Worm (Caenorhabditis elegans) whole organism, young adult: ENCODE data around the gene mec-7.

ENCODE experiments used
- B0336.3 ChIP-seq: fragments of 200-800 bp; sonication (Bioruptor generic); IDR thresholded peaks from 2 replicates; pipeline ENCODE4 v1.3.6; 2022; ENCODE audit warnings: missing genetic modification characterization, missing compliant biosample characterization
- C17E4.6 ChIP-seq: fragments of 200-800 bp; sonication (Bioruptor generic); IDR thresholded peaks from 2 replicates; pipeline ENCODE4 v1.3.6; 2022; ENCODE audit warnings: missing genetic modification reagents, missing genetic modification characterization, missing compliant biosample characterization
- K11D2.4 ChIP-seq: fragments of 200-800 bp; sonication (Bioruptor generic); IDR thresholded peaks from 2 replicates; pipeline ENCODE4 v1.3.6; 2022; ENCODE audit warnings: missing genetic modification reagents, missing genetic modification characterization, missing compliant biosample characterization
- Y56A3A.18 ChIP-seq: fragments of 200-800 bp; sonication (Bioruptor generic); IDR thresholded peaks from 2 replicates; pipeline ENCODE4 v1.3.6; 2022; ENCODE audit warnings: missing genetic modification reagents, missing genetic modification characterization, missing compliant biosample characterization
- Y67H2A.10 ChIP-seq: fragments of 200-800 bp; sonication (Bioruptor generic); conservative IDR thresholded peaks from 2 replicates; pipeline ENCODE4 v1.3.6; 2022; ENCODE audit warnings: missing genetic modification reagents, missing genetic modification characterization, missing compliant biosample characterization
- Y95B8A.8 ChIP-seq: fragments of 200-800 bp; sonication (Bioruptor generic); IDR thresholded peaks from 2 replicates; pipeline ENCODE4 v1.3.6; 2022; ENCODE audit warnings: missing genetic modification reagents, missing genetic modification characterization, missing compliant biosample characterization
- ZK185.1 ChIP-seq: sonication (generic microtip); optimal IDR thresholded peaks from 2 replicates; lab custom pipeline; 2016; ENCODE audit warnings: mild to moderate bottlenecking, missing genetic modification characterization, missing compliant biosample characterization; ENCODE audit not compliant: poor library complexity, severe bottlenecking
- aptf-2 ChIP-seq: fragments of 200-800 bp; sonication (Bioruptor generic); conservative IDR thresholded peaks from 2 replicates; pipeline ENCODE4 v1.3.6; 2022; ENCODE audit warnings: missing genetic modification reagents, missing genetic modification characterization, missing compliant biosample characterization
- attf-5 ChIP-seq: fragments of 200-800 bp; sonication (Bioruptor generic); optimal IDR thresholded peaks from 2 replicates; lab custom pipeline; 2018; ENCODE audit warnings: mild to moderate bottlenecking, missing genetic modification characterization, missing compliant biosample characterization
- cebp-1 ChIP-seq, 2 experiments: fragments of 200-800 bp in 1 of 2; sonication (Bioruptor generic) in 1 of 2; sonication (generic microtip) in 1 of 2; IDR thresholded peaks in 1 of 2; optimal IDR thresholded peaks in 1 of 2; 2 replicates each; pipeline versions ENCODE4 v1.3.6 to Lab custom; 2017 to 2022; ENCODE audit warnings: missing compliant biosample characterization in 2 of 2, missing genetic modification characterization in 2 of 2, mild to moderate bottlenecking in 1 of 2, missing genetic modification reagents in 1 of 2, moderate library complexity in 1 of 2
- ceh-27 ChIP-seq: fragments of 200-800 bp; sonication (Bioruptor generic); optimal IDR thresholded peaks from 2 replicates; lab custom pipeline; 2018; ENCODE audit warnings: mild to moderate bottlenecking, missing genetic modification characterization, moderate library complexity, missing compliant biosample characterization
- dox-1 ChIP-seq: fragments of 200-800 bp; sonication (Bioruptor generic); IDR thresholded peaks from 2 replicates; pipeline ENCODE4 v1.3.6; 2022; ENCODE audit warnings: missing genetic modification reagents, missing genetic modification characterization, missing compliant biosample characterization
- dpff-1 ChIP-seq: sonication (generic microtip); optimal IDR thresholded peaks from 2 replicates; lab custom pipeline; 2017; ENCODE audit warnings: mild to moderate bottlenecking, missing genetic modification characterization, missing compliant biosample characterization
- ekl-4 ChIP-seq: fragments of 200-800 bp; sonication (Bioruptor generic); IDR thresholded peaks from 2 replicates; pipeline ENCODE4 v1.3.6; 2022; ENCODE audit warnings: missing genetic modification reagents, missing genetic modification characterization, missing compliant biosample characterization
- gei-17 ChIP-seq: fragments of 200-800 bp; sonication (Bioruptor generic); optimal IDR thresholded peaks from 2 replicates; lab custom pipeline; 2018; ENCODE audit warnings: mild to moderate bottlenecking, missing genetic modification characterization, missing compliant biosample characterization
- hlh-12 ChIP-seq: sonication (generic microtip); optimal IDR thresholded peaks from 2 replicates; lab custom pipeline; 2016; ENCODE audit warnings: missing genetic modification characterization, missing compliant biosample characterization
- hlh-26 ChIP-seq: fragments of 200-800 bp; sonication (Bioruptor generic); conservative IDR thresholded peaks from 2 replicates; pipeline ENCODE4 v1.3.6; 2022; ENCODE audit warnings: missing genetic modification reagents, missing genetic modification characterization, missing compliant biosample characterization
- hmg-1.2 ChIP-seq: fragments of 200-800 bp; sonication (Bioruptor generic); IDR thresholded peaks from 2 replicates; pipeline ENCODE4 v1.3.6; 2022; ENCODE audit warnings: missing genetic modification reagents, missing genetic modification characterization, missing compliant biosample characterization
- let-607 ChIP-seq, 2 experiments: fragments of 200-800 bp in 1 of 2; sonication (Bioruptor generic) in 1 of 2; sonication (generic microtip) in 1 of 2; optimal IDR thresholded peaks; 2 replicates each; lab custom pipeline; 2016 to 2018; ENCODE audit warnings: mild to moderate bottlenecking in 2 of 2, missing compliant biosample characterization in 2 of 2, missing genetic modification characterization in 2 of 2, moderate library complexity in 2 of 2, missing genotype in 1 of 2
- lin-35 ChIP-seq, 3 experiments: fragments of 150-350 bp in 2 of 3; sonication (generic microtip) in 1 of 3; optimal IDR thresholded peaks; 2 replicates each; lab custom pipeline; 2014 to 2018; ENCODE audit warnings: missing biosample characterization in 3 of 3, missing genetic modification characterization in 3 of 3, missing genetic modification reagents in 3 of 3
- lin-40 ChIP-seq: sonication (generic microtip); optimal IDR thresholded peaks from 2 replicates; lab custom pipeline; 2016; ENCODE audit warnings: missing genetic modification characterization, mild to moderate bottlenecking, missing compliant biosample characterization, missing genotype, missing genetic modification reagents
- lsl-1 ChIP-seq: fragments of 200-800 bp; sonication (Bioruptor generic); optimal IDR thresholded peaks from 2 replicates; lab custom pipeline; 2018; ENCODE audit warnings: mild to moderate bottlenecking, missing genetic modification characterization, moderate library complexity, missing compliant biosample characterization
- madf-6 ChIP-seq: fragments of 200-800 bp; sonication (Bioruptor generic); IDR thresholded peaks from 2 replicates; pipeline ENCODE4 v1.3.6; 2022; ENCODE audit warnings: missing genetic modification reagents, missing genetic modification characterization, missing compliant biosample characterization
- mcd-1 ChIP-seq: fragments of 200-800 bp; sonication (Bioruptor generic); IDR thresholded peaks from 2 replicates; pipeline ENCODE4 v1.3.6; 2022; ENCODE audit warnings: missing genetic modification reagents, missing genetic modification characterization, missing compliant biosample characterization
- mes-4 ChIP-seq: sonication (generic microtip); optimal IDR thresholded peaks from 2 replicates; lab custom pipeline; 2016; ENCODE audit warnings: missing genotype, missing genetic modification characterization, missing compliant biosample characterization
- nhr-120 ChIP-seq: fragments of 200-800 bp; sonication (Bioruptor generic); IDR thresholded peaks from 2 replicates; pipeline ENCODE4 v1.3.6; 2022; ENCODE audit warnings: missing genetic modification characterization, missing compliant biosample characterization
- nhr-80 ChIP-seq: sonication (generic microtip); optimal IDR thresholded peaks from 2 replicates; lab custom pipeline; 2016; ENCODE audit warnings: missing genetic modification characterization, missing compliant biosample characterization
- rcor-1 ChIP-seq: fragments of 200-800 bp; sonication (Bioruptor generic); IDR thresholded peaks from 2 replicates; pipeline ENCODE4 v1.3.6; 2022; ENCODE audit warnings: missing genetic modification reagents, missing genetic modification characterization, missing compliant biosample characterization
- rec-8 ChIP-seq, 2 experiments: sonication (generic microtip); optimal IDR thresholded peaks; 2 replicates each; lab custom pipeline; 2016; ENCODE audit warnings: mild to moderate bottlenecking in 2 of 2, missing genetic modification characterization in 2 of 2, missing genetic modification reagents in 2 of 2, missing genotype in 2 of 2, missing biosample characterization in 1 of 2, missing compliant biosample characterization in 1 of 2, moderate library complexity in 1 of 2
- snpc-4 ChIP-seq, 5 experiments: fragments of 150-350 bp in 1 of 5; sonication (generic microtip) in 4 of 5; optimal IDR thresholded peaks; 2 replicates each; lab custom pipeline; 2014 to 2018; ENCODE audit warnings: missing genetic modification characterization in 5 of 5, missing biosample characterization in 3 of 5, antibody characterized with exemption in 2 of 5, mild to moderate bottlenecking in 2 of 5, missing compliant biosample characterization in 2 of 5, missing genotype in 2 of 5, moderate library complexity in 2 of 5, missing genetic modification reagents in 1 of 5
- tbp1 ChIP-seq: fragments of 200-800 bp; sonication (Bioruptor generic); optimal IDR thresholded peaks from 2 replicates; lab custom pipeline; 2018; ENCODE audit warnings: mild to moderate bottlenecking, missing genetic modification characterization, missing compliant biosample characterization
- zim-3 ChIP-seq: sonication (generic microtip); optimal IDR thresholded peaks from 2 replicates; lab custom pipeline; 2017; ENCODE audit warnings: mild to moderate bottlenecking, missing genetic modification characterization, moderate library complexity, missing compliant biosample characterization

Gene mec-7

ce11 chrX:7787885-7788353, 11.4 kb upstream of the mec-7 start, which contains the start of gene ZK154.5:
TSS of gene ZK154.5 (minus strand) at chrX:7787935.
- TF ChIP-seq aptf-2 (GFP tag; lab: Robert Waterston, UW), result no peak
- peak; percentile 89 for TF ChIP-seq hmg-1.2 (GFP tag; lab: Robert Waterston, UW)
- no peak for TF ChIP-seq nhr-120 (GFP tag; lab: Robert Waterston, UW)
- no peak for TF ChIP-seq Y56A3A.18
- 0 out of 2 replicates have a peak, but pooled peaks have one; percentile 16 for TF ChIP-seq rcor-1 (GFP tag; lab: Robert Waterston, UW)
- TF ChIP-seq gei-17 (GFP tag; lab: Kevin White, UChicago), result peak; percentile 48
- TF ChIP-seq ceh-27 (GFP tag; lab: Kevin White, UChicago), result peak; percentile 31
- peak; percentile 14 for TF ChIP-seq tbp1
- TF ChIP-seq dox-1 (GFP tag; lab: Robert Waterston, UW), result peak; percentile 57; the same call in 1 of the 2 replicates
- TF ChIP-seq cebp-1 (GFP tag; IDR thresholded peaks at IDR 0.05; lab: Robert Waterston, UW), result no peak
- peak; percentile 63 for TF ChIP-seq cebp-1 (tag; optimal IDR thresholded peaks at IDR 0.05; lab: Kevin White, UChicago)
- TF ChIP-seq nhr-80 (tag; lab: Kevin White, UChicago), result peak; percentile 55
- no peak for TF ChIP-seq Y67H2A.10 (GFP tag; lab: Robert Waterston, UW)
- peak; percentile 40 to 54 for TF ChIP-seq let-607 (tag; optimal IDR thresholded peaks at IDR 0.05; lab: Kevin White, UChicago)
- no peak; the same call in 1 of the 2 replicates for TF ChIP-seq madf-6 (GFP tag; lab: Robert Waterston, UW)
- TF ChIP-seq attf-5 (GFP tag; lab: Kevin White, UChicago), result peak; percentile 47
- TF ChIP-seq mcd-1 (GFP tag; lab: Robert Waterston, UW), result no peak; the same call in 1 of the 2 replicates
- no peak for TF ChIP-seq C17E4.6 (GFP tag; lab: Robert Waterston, UW)

ce11 chrX:7782389-7782788, 5.9 kb upstream of the mec-7 start, which contains the start of gene ZK154.4:
TSS of gene ZK154.4 (minus strand) at chrX:7782415.
- TF ChIP-seq K11D2.4 (no peak), mes-4 (no peak), hmg-1.2 (GFP tag; lab: Robert Waterston, UW) (peak; percentile 71), Y95B8A.8 (GFP tag; lab: Robert Waterston, UW) (no peak), B0336.3 (GFP tag; lab: Robert Waterston, UW) (0 out of 2 replicates have a peak, but pooled peaks have one; percentile 28), attf-5 (GFP tag; lab: Kevin White, UChicago) (peak; percentile 27), lin-35 (GFP tag; optimal IDR thresholded peaks at IDR 0.05; lab: Kevin White, UChicago) (peak in 1 of 3 experiments; percentile 35), nhr-80 (tag; lab: Kevin White, UChicago) (peak; percentile 41), ekl-4 (GFP tag; lab: Robert Waterston, UW) (no peak), dpff-1 (tag; lab: Kevin White, UChicago) (no peak), dox-1 (GFP tag; lab: Robert Waterston, UW) (peak; percentile 38; the same call in 1 of the 2 replicates), zim-3 (tag; lab: Kevin White, UChicago) (no peak), ZK185.1 (peak; percentile 23), ceh-27 (GFP tag; lab: Kevin White, UChicago) (peak; percentile 28)
- TF ChIP-seq, all 124 proteins: peak for 8

- no peak for TF ChIP-seq cebp-1 (GFP tag; IDR thresholded peaks at IDR 0.05; lab: Robert Waterston, UW)
- no peak for TF ChIP-seq cebp-1 (tag; optimal IDR thresholded peaks at IDR 0.05; lab: Kevin White, UChicago)
- no peak for TF ChIP-seq hlh-12 (tag; lab: Kevin White, UChicago)
- no peak for TF ChIP-seq lin-40 (tag; lab: Kevin White, UChicago)
- no peak for TF ChIP-seq rec-8 (tag; optimal IDR thresholded peaks at IDR 0.05; lab: Kevin White, UChicago)
- no peak for TF ChIP-seq snpc-4 (GFP tag; optimal IDR thresholded peaks at IDR 0.05; lab: Kevin White, UChicago)
- no peak for TF ChIP-seq snpc-4 (tag; optimal IDR thresholded peaks at IDR 0.05; lab: Kevin White, UChicago)
- TF ChIP-seq aptf-2 (GFP tag; lab: Robert Waterston, UW), result no peak
- no peak for TF ChIP-seq mcd-1 (GFP tag; lab: Robert Waterston, UW)
- TF ChIP-seq lsl-1 (GFP tag; lab: Kevin White, UChicago), result no peak
- no peak for TF ChIP-seq zim-3 (tag; lab: Kevin White, UChicago)
- no peak for TF ChIP-seq hlh-26 (GFP tag; lab: Robert Waterston, UW)
- TF ChIP-seq, all 124 proteins: peak for 0
Observed at ce11 chrX:7781827-7782226, 5.3 kb upstream of the mec-7 start.
